Worm (Caenorhabditis elegans) whole organism, dauer: ENCODE measurements around the gene btbd-10.
"Not testable (repeated sequence)": the region's sequence is repeated elsewhere in the genome, so short reads cannot be mapped to it uniquely, and the experiment has no call there.

Experiments used
- unc-62 ChIP-seq: sonication (generic microtip); optimal IDR thresholded peaks from 2 replicates; lab custom pipeline; 2017; ENCODE audit warnings: missing biosample characterization, missing genetic modification reagents, missing genetic modification characterization

The btbd-10 gene

ce11 chrII:4908160-4908559, 3.4 kb downstream of the btbd-10 start:
- TF ChIP-seq unc-62 = no peak

ce11 chrII:4914214-4914613, 9.4 kb downstream of the btbd-10 start, which contains the start of gene R05F9.11:
R05F9.11 (minus strand) TSS chrII:4914218.
- TF ChIP-seq unc-62 = no peak

DNA sequence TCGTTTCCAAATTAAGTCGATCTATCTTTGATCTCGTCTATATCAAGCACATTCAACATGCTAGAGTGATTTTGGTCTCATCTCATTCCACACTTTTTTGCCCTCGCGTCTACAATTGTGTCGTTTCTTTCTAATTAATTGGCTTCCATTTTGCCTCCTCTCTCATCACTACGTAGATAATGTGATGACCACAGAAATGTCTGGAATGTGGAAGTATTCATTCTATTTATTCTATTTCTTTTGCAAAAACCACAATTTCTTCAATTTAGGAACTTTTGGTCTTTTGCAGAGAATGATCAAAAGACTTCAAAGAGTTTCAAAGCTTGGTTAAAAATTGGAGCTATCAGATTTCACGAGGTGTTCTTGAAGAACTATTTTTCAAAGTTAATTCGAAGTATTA, 10.8 kb downstream of the btbd-10 start:
- TF ChIP-seq unc-62 = no peak

- TF ChIP-seq unc-62 = not testable (repeated sequence)
These were observed 11.7 kb downstream of the btbd-10 start, which contains the start of gene msp-31 for ce11 chrII:4916462-4916861. msp-31 (minus strand) TSS chrII:4916562.

- TF ChIP-seq unc-62 = no peak
These were observed 13.8 kb downstream of the btbd-10 start for ce11 chrII:4918501-4919021.

DNA sequence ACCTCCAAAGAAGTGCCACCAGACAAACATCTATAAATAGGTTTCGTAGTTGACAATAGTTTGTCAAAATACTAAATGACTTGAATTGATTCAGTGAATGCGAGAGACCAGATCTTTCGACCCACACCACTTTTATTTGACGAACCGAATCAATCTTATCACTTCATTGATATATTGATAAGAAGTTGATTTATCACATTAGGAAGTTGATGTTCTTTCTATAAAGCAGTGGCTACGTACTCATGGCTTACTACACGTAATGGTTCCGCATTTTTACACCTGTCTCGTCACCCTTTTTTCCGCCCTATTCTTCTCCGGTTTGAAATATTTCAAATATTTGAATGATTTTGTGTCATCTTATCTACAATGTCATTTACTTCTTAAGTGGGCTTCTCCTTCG, 15.8 kb downstream of the btbd-10 start:
- TF ChIP-seq unc-62 = no peak

- TF ChIP-seq unc-62 = no peak
These were observed 19.9 kb downstream of the btbd-10 start for ce11 chrII:4924729-4925128.

DNA sequence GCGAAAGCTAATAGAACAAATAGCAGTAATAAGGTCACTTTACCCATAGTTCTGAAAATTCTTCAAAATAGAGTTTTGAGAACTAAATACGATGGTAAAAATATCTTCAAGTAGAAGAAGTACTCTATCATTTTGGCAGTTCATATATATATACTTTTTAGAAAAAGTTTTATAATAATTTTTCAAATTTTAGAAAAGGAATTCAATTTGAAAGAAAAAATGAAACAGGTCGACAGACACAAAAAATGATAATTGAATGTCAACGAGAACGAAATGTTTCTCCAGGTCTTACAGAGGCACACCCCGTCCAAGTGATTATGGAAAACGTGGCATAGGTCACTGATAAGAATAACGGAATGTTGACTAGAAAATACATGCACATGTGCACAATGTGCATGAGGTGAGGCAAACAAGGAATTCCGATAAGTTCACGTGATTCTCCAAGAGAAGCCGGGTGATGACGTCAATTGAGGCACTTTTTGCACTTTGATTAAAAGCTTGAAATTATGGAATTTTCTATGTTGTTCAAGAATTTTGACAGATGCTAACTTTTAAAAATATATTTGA, 20.5 kb downstream of the btbd-10 start, which contains the start of gene aagr-2:
Gene aagr-2 (minus strand): TSS at position 51 of the 567 bp plus-strand sequence.
- TF ChIP-seq unc-62 = no peak

DNA sequence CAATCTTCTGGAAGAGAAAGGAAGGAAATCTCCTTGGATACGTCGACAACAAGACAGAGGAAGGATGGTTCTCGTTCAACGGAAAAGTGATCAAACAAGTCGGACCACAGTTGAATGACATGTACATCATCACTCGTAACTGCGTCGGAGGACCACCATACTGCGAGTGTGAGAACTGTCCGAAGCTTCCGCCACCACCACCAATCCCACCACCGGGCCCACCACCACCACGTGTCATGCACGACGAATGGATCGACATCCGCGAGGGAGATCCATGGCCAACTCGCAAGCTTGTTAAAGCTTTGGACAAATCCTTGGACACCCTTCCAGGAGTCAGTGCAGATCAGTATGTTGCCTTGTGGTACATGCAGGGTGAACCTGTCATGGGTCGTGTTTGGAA, 26.5 kb downstream of the btbd-10 start:
- no peak for TF ChIP-seq unc-62

ce11 chrII:4932727-4933126, 27.9 kb downstream of the btbd-10 start, which contains the start of gene msp-152:
msp-152 (plus strand) TSS chrII:4933027.
- TF ChIP-seq unc-62 = not testable (repeated sequence)

ce11 chrII:4934954-4935353, 30.1 kb downstream of the btbd-10 start, which contains the start of gene gst-30:
gst-30 (minus strand) TSS chrII:4935054.
- TF ChIP-seq unc-62 = no peak

ce11 chrII:4935518-4935917, 30.7 kb downstream of the btbd-10 start, which contains the start of gene ZK546.5:
ZK546.5 (plus strand) TSS chrII:4935818.
- TF ChIP-seq unc-62 = no peak

DNA sequence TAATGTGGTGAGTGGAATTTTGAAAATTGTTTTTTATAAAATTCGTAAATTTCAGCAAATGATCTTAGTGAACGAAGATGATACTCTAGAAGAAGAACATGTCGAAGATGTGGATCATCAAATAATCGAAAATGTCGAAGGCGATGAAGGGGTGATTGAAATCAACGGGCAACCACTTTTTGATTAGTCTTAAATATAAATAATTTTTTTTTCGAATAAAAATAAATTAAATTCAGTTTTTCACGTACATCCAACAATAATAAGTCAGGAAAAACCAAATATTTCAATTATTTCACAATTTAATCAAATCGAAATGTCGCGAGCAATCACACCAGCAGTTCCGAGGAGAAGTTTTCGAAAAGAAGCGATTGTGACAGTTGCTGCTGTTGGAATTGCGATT, 32.9 kb downstream of the btbd-10 start, which contains the start of gene ZK546.4:
Gene ZK546.4 (plus strand): TSS at position 301 of the 400 bp plus-strand sequence.
- no peak for TF ChIP-seq unc-62

- no peak for TF ChIP-seq unc-62
These were observed 36.2 kb downstream of the btbd-10 start, which contains the start of gene cblc-1 for ce11 chrII:4941050-4941449. cblc-1 (minus strand) TSS chrII:4941150.

DNA sequence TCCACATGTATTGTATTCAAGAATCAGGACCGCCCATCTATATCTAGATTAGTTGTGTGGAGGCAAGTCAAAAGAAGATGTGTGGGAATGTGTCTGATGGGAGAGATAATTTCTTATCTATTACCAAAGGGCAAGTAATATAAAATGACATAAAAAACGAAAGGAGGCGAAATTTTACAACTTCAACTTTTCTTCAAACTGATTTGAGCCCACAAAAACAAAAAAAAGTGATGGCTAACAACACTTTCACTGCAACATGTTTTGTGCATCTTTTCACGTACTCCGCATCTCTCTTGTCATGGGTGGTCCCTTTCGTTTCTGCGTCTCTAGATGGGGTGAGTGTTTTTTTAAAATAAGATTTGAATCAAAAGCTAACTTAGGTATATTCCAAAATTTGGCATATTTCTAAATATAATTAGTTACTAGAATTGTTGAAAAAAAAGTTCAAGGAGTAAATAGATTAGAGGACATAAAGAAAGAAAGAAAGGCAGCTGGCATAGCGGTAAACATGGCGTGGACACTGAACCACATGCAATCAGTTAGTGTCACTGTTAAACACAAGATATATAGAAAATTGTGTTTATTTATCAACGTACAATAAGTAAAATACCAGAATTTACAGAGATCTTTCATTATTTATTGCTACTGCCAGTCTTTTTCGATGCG, 36.9 kb downstream of the btbd-10 start, which contains the start of gene ZK546.19:
Gene ZK546.19 (plus strand): TSS at position 186 of the 666 bp plus-strand sequence.
- no peak for TF ChIP-seq unc-62

- no peak for TF ChIP-seq unc-62
These were observed 37.6 kb downstream of the btbd-10 start for ce11 chrII:4942397-4942796.

DNA sequence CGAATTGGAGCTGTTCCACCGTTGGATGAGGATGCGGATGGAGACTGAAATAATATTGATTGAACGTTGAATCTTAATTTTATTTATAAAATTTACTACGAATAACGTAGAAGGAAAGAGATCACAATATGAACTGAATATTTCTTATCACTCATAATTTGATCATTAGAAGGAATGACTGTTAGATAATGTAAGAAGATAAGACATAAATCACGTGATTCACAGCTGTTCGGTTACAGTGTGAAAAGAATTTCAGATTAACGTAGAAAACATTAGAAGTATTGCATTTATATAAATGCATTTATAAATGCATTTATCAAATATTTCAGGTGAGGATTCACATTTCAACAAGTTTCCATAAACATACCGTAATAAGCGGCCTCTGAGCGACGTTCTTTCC, 38.0 kb downstream of the btbd-10 start:
- TF ChIP-seq unc-62 = no peak

- no peak for TF ChIP-seq unc-62
These were observed 39.0 kb downstream of the btbd-10 start, which contains the start of gene mdt-4 for ce11 chrII:4943849-4944248. mdt-4 (minus strand) TSS chrII:4943949.
